Worm (Caenorhabditis elegans): ENCODE data around the gene amdh-1.

DNA sequence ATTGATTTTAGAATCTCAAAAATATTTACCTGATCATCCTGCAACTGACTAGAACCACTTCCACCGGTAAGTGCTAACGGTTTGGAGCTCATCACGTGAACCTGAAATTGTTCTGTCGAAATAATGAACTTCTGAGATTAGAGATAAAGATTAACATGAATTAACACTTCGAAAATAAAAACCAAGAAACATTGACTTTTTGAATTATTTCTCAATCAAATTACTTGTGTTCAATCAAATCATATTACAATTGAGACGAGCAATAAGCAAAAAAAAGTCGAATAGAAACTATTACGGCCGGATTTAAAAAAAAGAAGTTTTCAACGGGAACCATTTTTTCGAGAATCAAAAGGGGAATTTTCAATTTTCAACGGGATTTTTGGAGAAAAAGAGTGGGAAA lies 5.9 kb upstream of the amdh-1 start, which contains the start of gene bcas-2:
- TF ChIP-seq ztf-4 (tag; optimal IDR thresholded peaks at IDR 0.05) (no peak), mab-5 (tag; optimal IDR thresholded peaks at IDR 0.05) (no peak), lin-39 (tag; optimal IDR thresholded peaks at IDR 0.05) (no peak), alr-1 (tag; optimal IDR thresholded peaks at IDR 0.05) (no peak), unc-39 (tag; optimal IDR thresholded peaks at IDR 0.05) (no peak), aly-2 (tag; optimal IDR thresholded peaks at IDR 0.05) (no peak), nhr-11 (tag; optimal IDR thresholded peaks at IDR 0.05) (no peak), fos-1 (tag; optimal IDR thresholded peaks at IDR 0.05) (no peak)
